Fruit fly (Drosophila melanogaster): ENCODE data around the gene Gs1.
A peak's percentile ranks its signal among the peaks of the same experiment; 100 is the strongest.

Gene Gs1

DNA sequence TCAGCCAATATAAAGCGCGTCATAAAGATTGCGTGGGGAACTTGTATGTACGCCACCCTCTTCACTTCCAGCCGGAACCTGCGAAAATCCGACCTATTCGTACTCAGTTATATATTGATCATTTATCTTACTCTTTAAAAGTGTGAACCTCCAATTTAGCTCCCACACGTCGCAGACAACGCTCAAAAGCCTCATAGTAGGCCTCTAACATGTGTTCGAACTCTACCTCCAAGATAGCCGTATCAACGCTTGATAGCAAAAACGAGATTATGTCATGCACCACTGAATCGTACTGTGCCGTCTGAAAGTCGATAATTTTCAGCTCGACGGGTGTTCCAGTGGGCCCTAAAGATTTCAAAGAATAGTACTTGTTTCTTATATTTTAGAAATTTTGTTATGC is 7.7 kb downstream of the Gs1 start:
- TF ChIP-seq CG9139 (GFP tag; optimal IDR thresholded peaks at IDR 0.05) (no peak), lz (GFP tag; optimal IDR thresholded peaks at IDR 0.05) (no peak), CG10631 (GFP tag; optimal IDR thresholded peaks at IDR 0.05) (peak; percentile 3), svp (GFP tag) (peak; percentile 61), vri (GFP tag; optimal IDR thresholded peaks at IDR 0.05) (peak; percentile 90), Eip78C (GFP tag) (peak; percentile 19), Met (GFP tag; optimal IDR thresholded peaks at IDR 0.05) (peak; percentile 21)

DNA sequence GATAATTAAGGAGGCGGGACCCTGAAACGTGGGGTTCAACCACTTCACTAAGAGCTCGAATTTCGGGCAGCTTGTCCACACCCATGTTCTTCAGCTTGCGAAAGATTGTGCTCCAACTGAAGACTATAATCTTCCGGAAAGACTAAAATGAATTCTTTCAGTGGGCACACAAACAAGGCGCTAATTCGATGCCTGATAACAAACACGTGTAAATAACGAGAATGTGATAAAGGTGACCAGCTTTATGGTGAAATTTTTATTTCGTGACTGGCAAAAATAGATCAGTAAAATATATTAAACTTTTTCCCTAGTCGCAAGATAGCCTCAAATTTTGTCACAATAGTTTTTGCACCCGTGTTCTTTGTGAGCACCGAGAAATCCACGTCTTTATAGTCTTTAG is 9.0 kb downstream of the Gs1 start, which contains the start of the genes CG31975 and ovm:
Gene CG31975, minus strand, starts transcription at position 144 of the 400 bp plus-strand sequence.
Gene ovm, minus strand, starts transcription at position 144 of the 400 bp plus-strand sequence.
- TF ChIP-seq Hr38 (GFP tag; optimal IDR thresholded peaks at IDR 0.05) (no peak), svp (GFP tag) (peak; percentile 70)

dm6 chr2L:143088-143487 is 11.2 kb downstream of the Gs1 start, which contains the start of the genes CG31974 and CG11454:
TSS of gene CG31974 (minus strand) at chr2L:143091.
TSS of gene CG11454 (plus strand) at chr2L:143323.
- TF ChIP-seq Sox14 (GFP tag; optimal IDR thresholded peaks at IDR 0.05) (no peak), CG1621 (tag; optimal IDR thresholded peaks at IDR 0.05) (peak; percentile 83)

DNA sequence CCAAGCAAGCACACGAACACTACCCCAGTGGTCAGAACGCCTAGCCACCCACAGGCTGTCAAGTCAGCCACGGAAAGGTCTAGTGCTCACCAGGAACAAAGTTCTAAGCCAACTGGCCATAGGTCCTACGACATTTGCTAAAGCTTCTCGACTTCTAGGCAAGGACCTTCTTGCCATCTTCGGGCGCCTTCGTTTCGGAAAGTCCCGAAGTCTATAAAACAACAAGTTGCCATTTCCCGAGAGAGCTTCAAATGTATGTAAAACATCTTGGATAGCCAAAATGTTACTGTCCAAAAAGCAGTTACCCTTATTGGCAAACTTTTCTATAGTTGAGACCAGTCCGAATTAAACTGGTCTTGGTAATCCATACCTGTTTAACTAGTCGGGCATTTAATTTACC is 14.6 kb downstream of the Gs1 start:
- TF ChIP-seq Eip75B (GFP tag; optimal IDR thresholded peaks at IDR 0.05), result no peak
- TF ChIP-seq CG8119 (GFP tag; IDR thresholded peaks at IDR 0.05), result no peak
- no peak for TF ChIP-seq Ets21C (GFP tag; optimal IDR thresholded peaks at IDR 0.05)
- TF ChIP-seq CG32006 (GFP tag; optimal IDR thresholded peaks at IDR 0.05), result no peak
- TF ChIP-seq CG9139 (GFP tag; optimal IDR thresholded peaks at IDR 0.05), result no peak
- no peak for TF ChIP-seq dsx (GFP tag; optimal IDR thresholded peaks at IDR 0.05; ENCODE audit: poor library complexity, severe bottlenecking)
- no peak for TF ChIP-seq CG11762 (GFP tag; optimal IDR thresholded peaks at IDR 0.05; ENCODE audit: insufficient read depth)
- TF ChIP-seq net (GFP tag; optimal IDR thresholded peaks at IDR 0.05), result no peak
- no peak for TF ChIP-seq CG10631 (GFP tag; optimal IDR thresholded peaks at IDR 0.05)
- no peak for TF ChIP-seq CG3032 (tag; optimal IDR thresholded peaks at IDR 0.05)
- TF ChIP-seq Gug (GFP tag; IDR thresholded peaks at IDR 0.05), result no peak
- no peak for TF ChIP-seq CG6854 (GFP tag; optimal IDR thresholded peaks at IDR 0.05)
- no peak for TF ChIP-seq CG15336 (GFP tag; IDR thresholded peaks at IDR 0.05)
- TF ChIP-seq Hr39 (GFP tag; optimal IDR thresholded peaks at IDR 0.05), result no peak
- no peak for TF ChIP-seq Eip93F (GFP tag; optimal IDR thresholded peaks at IDR 0.05)
- TF ChIP-seq esn (GFP tag; optimal IDR thresholded peaks at IDR 0.05), result no peak
- TF ChIP-seq fkh (GFP tag; optimal IDR thresholded peaks at IDR 0.05), result no peak
- no peak for TF ChIP-seq topi (GFP tag; optimal IDR thresholded peaks at IDR 0.05)
- TF ChIP-seq Lpt (GFP tag; optimal IDR thresholded peaks at IDR 0.05), result no peak

DNA sequence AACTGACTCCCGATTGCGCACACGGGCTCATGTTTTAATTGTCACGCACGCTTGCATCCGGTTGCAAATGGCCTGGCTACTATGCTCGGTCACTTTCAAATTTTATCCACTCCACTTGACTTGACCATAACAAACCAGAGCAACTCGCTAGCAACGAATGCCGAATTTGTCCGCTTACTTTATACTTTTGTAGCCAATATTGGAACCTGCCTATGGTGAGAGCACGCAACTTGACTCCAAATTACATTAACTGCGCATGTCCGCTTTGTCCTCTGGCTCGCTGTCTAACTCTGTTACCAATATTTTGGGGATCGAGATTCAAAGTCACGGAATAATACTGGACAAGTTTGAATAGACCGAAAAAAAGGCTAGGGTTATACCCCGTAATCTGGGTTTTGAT is 21.3 kb downstream of the Gs1 start, which contains the start of gene CG42399:
Gene CG42399, minus strand, starts transcription at position 159 of the 400 bp plus-strand sequence.
- TF ChIP-seq Lpt (GFP tag; optimal IDR thresholded peaks at IDR 0.05) (no peak), cyc (GFP tag; optimal IDR thresholded peaks at IDR 0.05) (no peak), CG3919 (GFP tag; optimal IDR thresholded peaks at IDR 0.05) (no peak)

- TF ChIP-seq CG3032 (tag; optimal IDR thresholded peaks at IDR 0.05) (no peak), CG11294 (GFP tag; IDR thresholded peaks at IDR 0.05) (no peak), Gug (GFP tag; IDR thresholded peaks at IDR 0.05) (no peak), Hr39 (GFP tag; optimal IDR thresholded peaks at IDR 0.05) (no peak), CG8632 (GFP tag; optimal IDR thresholded peaks at IDR 0.05) (no peak), CG15336 (GFP tag; IDR thresholded peaks at IDR 0.05) (no peak), esn (GFP tag; optimal IDR thresholded peaks at IDR 0.05) (no peak), vri (GFP tag; optimal IDR thresholded peaks at IDR 0.05) (peak; percentile 96), Hr38 (GFP tag; optimal IDR thresholded peaks at IDR 0.05) (no peak), CG3919 (GFP tag; optimal IDR thresholded peaks at IDR 0.05) (no peak), CG6854 (GFP tag; optimal IDR thresholded peaks at IDR 0.05) (peak; percentile 23), Eip78C (GFP tag) (peak; percentile 51), acj6 (GFP tag; optimal IDR thresholded peaks at IDR 0.05) (no peak), Hr4 (GFP tag; optimal IDR thresholded peaks at IDR 0.05) (no peak), Blimp-1 (GFP tag; optimal IDR thresholded peaks at IDR 0.05) (no peak), fd85E (GFP tag; optimal IDR thresholded peaks at IDR 0.05) (no peak), Ets96B (tag; optimal IDR thresholded peaks at IDR 0.05) (no peak), CG32006 (GFP tag; optimal IDR thresholded peaks at IDR 0.05) (no peak), Sox15 (GFP tag; optimal IDR thresholded peaks at IDR 0.05) (no peak), Lpt (GFP tag; optimal IDR thresholded peaks at IDR 0.05) (no peak), Eip75B (GFP tag; optimal IDR thresholded peaks at IDR 0.05) (no peak), CG11902 (GFP tag; optimal IDR thresholded peaks at IDR 0.05) (no peak), fd59A (GFP tag; optimal IDR thresholded peaks at IDR 0.05) (no peak), ss (GFP tag; optimal IDR thresholded peaks at IDR 0.05) (no peak), CG8119 (GFP tag; IDR thresholded peaks at IDR 0.05) (no peak), fkh (GFP tag; optimal IDR thresholded peaks at IDR 0.05) (no peak)
These were observed 23.4 kb downstream of the Gs1 start, which contains the start of gene Pus10 for dm6 chr2L:155215-155712. TSS of gene Pus10 (minus strand) at chr2L:155305.
